Worm (Caenorhabditis elegans) whole organism, L4 larva: ENCODE results near the gene egl-3.

ENCODE experiments used
- F10B5.3 ChIP-seq: sonication (generic microtip); optimal IDR thresholded peaks from 2 replicates; lab custom pipeline; 2016; ENCODE audit warnings: mild to moderate bottlenecking, missing genetic modification characterization, missing compliant biosample characterization
- F26F4.8 ChIP-seq: fragments of 200-800 bp; sonication (Bioruptor generic); conservative IDR thresholded peaks from 2 replicates; pipeline ENCODE4 v1.3.6; 2022; ENCODE audit warnings: missing genetic modification characterization, missing compliant biosample characterization
- F37D6.2 ChIP-seq: sonication (generic microtip); optimal IDR thresholded peaks from 2 replicates; lab custom pipeline; 2016; ENCODE audit warnings: mild to moderate bottlenecking, missing genetic modification characterization, missing compliant biosample characterization
- F44E2.7 ChIP-seq: fragments of 200-800 bp; sonication (Bioruptor generic); IDR thresholded peaks from 2 replicates; pipeline ENCODE4 v2.1.2; 2022; ENCODE audit warnings: missing genetic modification characterization, missing compliant biosample characterization
- R02D3.7 ChIP-seq: fragments of 150-350 bp; sonication (generic microtip); optimal IDR thresholded peaks from 3 replicates; lab custom pipeline; 2014; ENCODE audit warnings: missing biosample characterization, missing genetic modification characterization
- T20F7.1 ChIP-seq: fragments of 200-800 bp; sonication (Bioruptor generic); optimal IDR thresholded peaks from 2 replicates; lab custom pipeline; 2018; ENCODE audit warnings: mild to moderate bottlenecking, missing genetic modification characterization, missing compliant biosample characterization
- T26A8.4 ChIP-seq: fragments of 200-800 bp; sonication (Bioruptor generic); IDR thresholded peaks from 2 replicates; pipeline ENCODE4 v1.3.6; 2022; ENCODE audit warnings: missing genetic modification characterization, missing compliant biosample characterization
- Y105C5A.15 ChIP-seq: fragments of 200-800 bp; sonication (Bioruptor generic); IDR thresholded peaks from 2 replicates; pipeline ENCODE4 v1.3.6; 2022; ENCODE audit warnings: missing genetic modification characterization, missing compliant biosample characterization
- Y5F2A.4 ChIP-seq: fragments of 200-800 bp; sonication (Bioruptor generic); optimal IDR thresholded peaks from 2 replicates; lab custom pipeline; 2018; ENCODE audit warnings: mild to moderate bottlenecking, missing genetic modification characterization, missing compliant biosample characterization
- ZK546.5 ChIP-seq, 2 experiments: sonication (generic microtip); optimal IDR thresholded peaks; 2 replicates each; lab custom pipeline; 2017; ENCODE audit warnings: missing biosample characterization in 2 of 2, missing genetic modification characterization in 2 of 2
- aha-1 ChIP-seq: fragments of 150-350 bp; peaks from one replicate; lab custom pipeline; 2014; ENCODE audit warnings: missing biosample characterization, missing genetic modification characterization
- aly-2 ChIP-seq: sonication (generic microtip); optimal IDR thresholded peaks from 2 replicates; lab custom pipeline; 2018; ENCODE audit warnings: missing biosample characterization, missing genetic modification characterization
- ceh-28 ChIP-seq: fragments of 150-350 bp; optimal IDR thresholded peaks from 2 replicates; lab custom pipeline; 2014; ENCODE audit warnings: missing biosample characterization, missing genetic modification reagents, missing genetic modification characterization
- ceh-32 ChIP-seq: sonication (generic microtip); optimal IDR thresholded peaks from 2 replicates; lab custom pipeline; 2016; ENCODE audit warnings: mild to moderate bottlenecking, missing genetic modification characterization, missing compliant biosample characterization; ENCODE audit not compliant: poor library complexity
- ceh-62 ChIP-seq: sonication (generic microtip); optimal IDR thresholded peaks from 2 replicates; lab custom pipeline; 2017; ENCODE audit warnings: missing biosample characterization, missing genetic modification characterization
- ces-1 ChIP-seq: fragments of 150-350 bp; sonication (generic microtip); optimal IDR thresholded peaks from 4 replicates; lab custom pipeline; 2014; ENCODE audit warnings: missing biosample characterization, missing genetic modification reagents, missing genetic modification characterization
- ctbp-1 ChIP-seq: fragments of 200-800 bp; sonication (Bioruptor generic); IDR thresholded peaks from 2 replicates; pipeline ENCODE4 v1.3.6; 2022; ENCODE audit warnings: missing genetic modification reagents, missing genetic modification characterization, missing compliant biosample characterization
- daf-12 ChIP-seq: fragments of 150-350 bp; optimal IDR thresholded peaks from 2 replicates; lab custom pipeline; 2014; ENCODE audit warnings: missing biosample characterization, missing genetic modification reagents, missing genetic modification characterization
- daf-16 ChIP-seq, 3 experiments: sonication (generic microtip); optimal IDR thresholded peaks; 2 replicates each; lab custom pipeline; 2016 to 2017; ENCODE audit warnings: missing genetic modification characterization in 3 of 3, missing genetic modification reagents in 3 of 3, mild to moderate bottlenecking in 2 of 3, missing compliant biosample characterization in 2 of 3, missing biosample characterization in 1 of 3, moderate library complexity in 1 of 3
- dmd-6 ChIP-seq: fragments of 200-800 bp; sonication (Bioruptor generic); IDR thresholded peaks from 2 replicates; pipeline ENCODE4 v1.3.6; 2022; ENCODE audit warnings: missing genetic modification reagents, missing genetic modification characterization, missing compliant biosample characterization
- dve-1 ChIP-seq: sonication (generic microtip); optimal IDR thresholded peaks from 2 replicates; lab custom pipeline; 2017; ENCODE audit warnings: antibody characterized with exemption, mild to moderate bottlenecking, missing genetic modification characterization, missing compliant biosample characterization; ENCODE audit not compliant: insufficient read depth
- fos-1 ChIP-seq: fragments of 150-350 bp; optimal IDR thresholded peaks from 2 replicates; lab custom pipeline; 2014; ENCODE audit warnings: missing biosample characterization, missing genetic modification characterization
- hlh-30 ChIP-seq: sonication (generic microtip); optimal IDR thresholded peaks from 2 replicates; lab custom pipeline; 2017; ENCODE audit warnings: antibody characterized with exemption, mild to moderate bottlenecking, missing genetic modification characterization, missing compliant biosample characterization; ENCODE audit not compliant: insufficient read depth
- jun-1 ChIP-seq: fragments of 150-350 bp; optimal IDR thresholded peaks from 2 replicates; lab custom pipeline; 2014; ENCODE audit warnings: missing biosample characterization, missing genetic modification reagents, missing genetic modification characterization
- lim-7 ChIP-seq: fragments of 200-800 bp; sonication (Bioruptor generic); IDR thresholded peaks from 2 replicates; pipeline ENCODE4 v1.3.6; 2022; ENCODE audit warnings: missing genetic modification characterization, missing compliant biosample characterization
- lin-29 ChIP-seq: fragments of 200-800 bp; sonication (Bioruptor generic); IDR thresholded peaks from 2 replicates; pipeline ENCODE4 v1.3.6; 2022; ENCODE audit warnings: missing genetic modification reagents, missing genetic modification characterization, missing compliant biosample characterization
- lin-38 ChIP-seq: fragments of 200-800 bp; sonication (Bioruptor generic); IDR thresholded peaks from 2 replicates; pipeline ENCODE4 v1.3.6; 2022; ENCODE audit warnings: missing genetic modification reagents, missing genetic modification characterization, missing compliant biosample characterization
- lsy-2 ChIP-seq, 2 experiments: fragments of 150-350 bp in 1 of 2; sonication (generic microtip) in 1 of 2; optimal IDR thresholded peaks; 2 replicates each; lab custom pipeline; 2014 to 2017; ENCODE audit warnings: missing biosample characterization in 2 of 2, missing genetic modification characterization in 2 of 2
- madf-9 ChIP-seq: fragments of 200-800 bp; sonication (Bioruptor generic); conservative IDR thresholded peaks from 2 replicates; pipeline ENCODE4 v1.3.6; 2022; ENCODE audit warnings: missing genetic modification reagents, missing genetic modification characterization, missing compliant biosample characterization
- mdt-29 ChIP-seq: fragments of 200-800 bp; sonication (Bioruptor generic); IDR thresholded peaks from 2 replicates; pipeline ENCODE4 v1.3.6; 2022; ENCODE audit warnings: missing genetic modification reagents, missing genetic modification characterization, missing compliant biosample characterization
- mes-2 ChIP-seq: sonication (generic microtip); optimal IDR thresholded peaks from 2 replicates; lab custom pipeline; 2016; ENCODE audit warnings: missing genotype, mild to moderate bottlenecking, missing genetic modification characterization, missing compliant biosample characterization; ENCODE audit not compliant: poor library complexity, severe bottlenecking
- nhr-237 ChIP-seq: sonication (generic microtip); optimal IDR thresholded peaks from 2 replicates; lab custom pipeline; 2017; ENCODE audit warnings: missing biosample characterization, missing genetic modification characterization
- nhr-25 ChIP-seq: sonication (generic microtip); optimal IDR thresholded peaks from 2 replicates; lab custom pipeline; 2017; ENCODE audit warnings: missing genetic modification characterization, mild to moderate bottlenecking, missing compliant biosample characterization, antibody characterized with exemption, moderate library complexity, borderline replicate concordance; ENCODE audit not compliant: insufficient read depth
- nhr-28 ChIP-seq: fragments of 150-350 bp; optimal IDR thresholded peaks from 2 replicates; lab custom pipeline; 2014; ENCODE audit warnings: missing biosample characterization, missing genetic modification characterization
- nhr-41 ChIP-seq: fragments of 200-800 bp; sonication (Bioruptor generic); IDR thresholded peaks from 2 replicates; pipeline ENCODE4 v1.3.6; 2022; ENCODE audit warnings: missing genetic modification reagents, missing genetic modification characterization, missing compliant biosample characterization
- nhr-48 ChIP-seq: sonication (generic microtip); optimal IDR thresholded peaks from 2 replicates; lab custom pipeline; 2016; ENCODE audit warnings: mild to moderate bottlenecking, missing genetic modification characterization, missing compliant biosample characterization
- nhr-6 ChIP-seq: fragments of 150-350 bp; optimal IDR thresholded peaks from 2 replicates; lab custom pipeline; 2014; ENCODE audit warnings: missing biosample characterization, missing genetic modification characterization
- nhr-76 ChIP-seq: fragments of 150-350 bp; optimal IDR thresholded peaks from 2 replicates; lab custom pipeline; 2014; ENCODE audit warnings: missing biosample characterization, missing genetic modification characterization
- nhr-77 ChIP-seq: fragments of 150-350 bp; optimal IDR thresholded peaks from 2 replicates; lab custom pipeline; 2014; ENCODE audit warnings: missing biosample characterization, missing genetic modification characterization
- php-3 ChIP-seq: fragments of 200-800 bp; sonication (Bioruptor generic); IDR thresholded peaks from 2 replicates; pipeline ENCODE4 v1.3.6; 2022; ENCODE audit warnings: missing genetic modification reagents, missing genetic modification characterization, missing compliant biosample characterization
- pqm-1 ChIP-seq: sonication (generic microtip); optimal IDR thresholded peaks from 2 replicates; lab custom pipeline; 2017; ENCODE audit warnings: missing biosample characterization, missing genetic modification characterization
- rbr-2 ChIP-seq: sonication (generic microtip); optimal IDR thresholded peaks from 2 replicates; lab custom pipeline; 2016; ENCODE audit warnings: missing genotype, missing genetic modification characterization, missing compliant biosample characterization
- set-16 ChIP-seq: fragments of 200-800 bp; sonication (Bioruptor generic); IDR thresholded peaks from 2 replicates; pipeline ENCODE4 v1.3.6; 2022; ENCODE audit warnings: missing genetic modification reagents, missing genetic modification characterization, missing compliant biosample characterization
- snpc-1.2 ChIP-seq: fragments of 200-800 bp; sonication (Bioruptor generic); IDR thresholded peaks from 2 replicates; pipeline ENCODE4 v1.3.6; 2022; ENCODE audit warnings: missing genetic modification reagents, missing genetic modification characterization, missing compliant biosample characterization
- snpc-4 ChIP-seq: fragments of 150-350 bp; optimal IDR thresholded peaks from 2 replicates; lab custom pipeline; 2014; ENCODE audit warnings: missing biosample characterization, missing genetic modification characterization
- spr-1 ChIP-seq: sonication (generic microtip); optimal IDR thresholded peaks from 2 replicates; lab custom pipeline; 2016; ENCODE audit warnings: mild to moderate bottlenecking, missing genetic modification characterization, missing compliant biosample characterization
- spr-3 ChIP-seq: fragments of 200-800 bp; sonication (Bioruptor generic); optimal IDR thresholded peaks from 2 replicates; lab custom pipeline; 2018; ENCODE audit warnings: mild to moderate bottlenecking, missing genetic modification characterization, missing compliant biosample characterization
- tra-1 ChIP-seq: fragments of 200-800 bp; sonication (Bioruptor generic); IDR thresholded peaks from 2 replicates; pipeline ENCODE4 v1.3.6; 2022; ENCODE audit warnings: missing genetic modification reagents, missing genetic modification characterization, missing compliant biosample characterization
- vab-7 ChIP-seq: fragments of 200-800 bp; sonication (Bioruptor generic); IDR thresholded peaks from 2 replicates; pipeline ENCODE4 v1.3.6; 2022; ENCODE audit warnings: missing genetic modification reagents, missing genetic modification characterization, missing compliant biosample characterization
- zag-1 ChIP-seq: fragments of 150-350 bp; optimal IDR thresholded peaks from 2 replicates; lab custom pipeline; 2014; ENCODE audit warnings: missing biosample characterization, missing genetic modification characterization
- zip-11 ChIP-seq: fragments of 200-800 bp; sonication (Bioruptor generic); IDR thresholded peaks from 2 replicates; pipeline ENCODE4 v1.3.6; 2022; ENCODE audit warnings: missing genetic modification characterization, missing compliant biosample characterization

Gene egl-3

ce11 chrV:10204863-10205338 lies 31.3 kb upstream of the egl-3 start, which contains the start of the genes ZK856.19 and ZK856.11:
ZK856.19 (minus strand) TSS chrV:10204913.
ZK856.11 (minus strand) TSS chrV:10204938.
- TF ChIP-seq nhr-77 (tag; lab: Kevin White, UChicago) (peak; percentile 10), lin-29 (GFP tag; lab: Robert Waterston, UW) (no peak), R02D3.7 (tag; lab: Kevin White, UChicago) (peak; percentile 13), rbr-2 (peak; percentile 62), ceh-62 (tag; lab: Kevin White, UChicago) (no peak), F26F4.8 (GFP tag; lab: Robert Waterston, UW) (no peak), nhr-6 (tag; lab: Kevin White, UChicago) (peak; percentile 59), lsy-2 (tag; optimal IDR thresholded peaks at IDR 0.05; lab: Kevin White, UChicago) (peak in 1 of 2 experiments; percentile 85), daf-16 (GFP tag; optimal IDR thresholded peaks at IDR 0.05; lab: Kevin White, UChicago) (no peak), daf-16 (tag; optimal IDR thresholded peaks at IDR 0.05; lab: Kevin White, UChicago) (peak; percentile 26), pqm-1 (tag; lab: Kevin White, UChicago) (no peak), madf-9 (GFP tag; lab: Robert Waterston, UW) (no peak), T26A8.4 (GFP tag; lab: Robert Waterston, UW) (no peak), zip-11 (GFP tag; lab: Robert Waterston, UW) (no peak), Y5F2A.4 (no peak), mdt-29 (no peak), nhr-28 (tag; lab: Kevin White, UChicago) (peak; percentile 47), ceh-28 (no peak), F10B5.3 (no peak), daf-12 (no peak), spr-1 (tag; lab: Kevin White, UChicago) (no peak), snpc-4 (tag; lab: Kevin White, UChicago) (no peak), mes-2 (peak; percentile 72), dmd-6 (peak; percentile 42; the same call in 1 of the 2 replicates), aly-2 (tag; lab: Kevin White, UChicago) (no peak), nhr-41 (GFP tag; lab: Robert Waterston, UW) (no peak), fos-1 (tag; lab: Kevin White, UChicago) (no peak), T20F7.1 (GFP tag; lab: Kevin White, UChicago) (peak; percentile 42), Y105C5A.15 (GFP tag; lab: Robert Waterston, UW) (no peak), nhr-48 (tag; lab: Kevin White, UChicago) (peak; percentile 40), aha-1 (tag; lab: Kevin White, UChicago) (no peak), snpc-1.2 (GFP tag; lab: Robert Waterston, UW) (no peak), php-3 (GFP tag; lab: Robert Waterston, UW) (no peak), dve-1 (peak; percentile 44), nhr-237 (no peak), ctbp-1 (GFP tag; lab: Robert Waterston, UW) (no peak), F37D6.2 (tag; lab: Kevin White, UChicago) (no peak), ZK546.5 (tag; optimal IDR thresholded peaks at IDR 0.05; lab: Kevin White, UChicago) (no peak), lin-38 (GFP tag; lab: Robert Waterston, UW) (peak; percentile 70), nhr-76 (tag; lab: Kevin White, UChicago) (no peak), F44E2.7 (no peak), hlh-30 (tag; lab: Kevin White, UChicago) (peak; percentile 24), jun-1 (tag; lab: Kevin White, UChicago) (no peak), set-16 (GFP tag; lab: Robert Waterston, UW) (no peak), nhr-25 (no peak), spr-3 (no peak), ces-1 (GFP tag; lab: Kevin White, UChicago) (no peak), ceh-32 (tag; lab: Kevin White, UChicago) (no peak), vab-7 (GFP tag; lab: Robert Waterston, UW) (no peak), zag-1 (tag; lab: Kevin White, UChicago) (no peak), tra-1 (GFP tag; lab: Robert Waterston, UW) (no peak), lim-7 (GFP tag; lab: Robert Waterston, UW) (no peak)
